Fruit fly (Drosophila melanogaster) whole organism, embryonic: ENCODE data around the gene CG8562.
A peak's percentile ranks its signal among the peaks of the same experiment; 100 is the strongest.

ENCODE experiments used
- Ada2b ChIP-seq: fragments of 200-800 bp; sonication (Bioruptor generic); IDR thresholded peaks from 2 replicates; pipeline ENCODE4 v1.3.6; 2022; ENCODE audit warnings: missing biosample characterization, missing genetic modification characterization
- Antp ChIP-seq: fragments of 200-800 bp; sonication (Bioruptor generic); optimal IDR thresholded peaks from 3 replicates; lab custom pipeline; 2016; ENCODE audit warnings: missing biosample characterization, missing genetic modification characterization
- B-H1 ChIP-seq: fragments of 200-800 bp; sonication (Bioruptor generic); IDR thresholded peaks from 3 replicates; pipeline ENCODE4 v1.3.6; 2022; ENCODE audit warnings: missing biosample characterization, missing genetic modification characterization
- B-H2 ChIP-seq: fragments of 200-800 bp; sonication (Bioruptor generic); optimal IDR thresholded peaks from 2 replicates; lab custom pipeline; 2018; ENCODE audit warnings: missing biosample characterization, mild to moderate bottlenecking, missing genetic modification characterization
- C15 ChIP-seq: fragments of 200-800 bp; sonication (Bioruptor generic); IDR thresholded peaks from 3 replicates; pipeline ENCODE4 v1.3.6; 2022; ENCODE audit warnings: missing biosample characterization, missing genetic modification characterization
- CG10267 ChIP-seq: fragments of 200-800 bp; sonication (Bioruptor generic); optimal IDR thresholded peaks from 2 replicates; lab custom pipeline; 2018; ENCODE audit warnings: missing biosample characterization, mild to moderate bottlenecking, missing genetic modification characterization, moderate library complexity
- CG10565 ChIP-seq: fragments of 200-800 bp; sonication (Bioruptor generic); optimal IDR thresholded peaks from 3 replicates; lab custom pipeline; 2016; ENCODE audit warnings: missing biosample characterization, mild to moderate bottlenecking, missing genetic modification characterization
- CG10959 ChIP-seq: fragments of 200-800 bp; sonication (Bioruptor generic); IDR thresholded peaks from 2 replicates; pipeline ENCODE4 v1.3.6; 2022; ENCODE audit warnings: missing biosample characterization, missing genetic modification characterization
- CG12219 ChIP-seq: fragments of 200-800 bp; sonication (Bioruptor generic); optimal IDR thresholded peaks from 3 replicates; lab custom pipeline; 2018; ENCODE audit warnings: missing biosample characterization, mild to moderate bottlenecking, missing genetic modification characterization
- CG12236 ChIP-seq: fragments of 200-800 bp; sonication (Bioruptor generic); optimal IDR thresholded peaks from 2 replicates; lab custom pipeline; 2016; ENCODE audit warnings: missing biosample characterization, missing genetic modification characterization
- CG17568 ChIP-seq: fragments of 200-800 bp; sonication (Bioruptor generic); optimal IDR thresholded peaks from 2 replicates; lab custom pipeline; 2018; ENCODE audit warnings: missing biosample characterization, mild to moderate bottlenecking, missing genetic modification characterization, moderate library complexity
- CG2129 ChIP-seq: fragments of 200-800 bp; sonication (Bioruptor generic); IDR thresholded peaks from 2 replicates; pipeline ENCODE4 v1.3.6; 2022; ENCODE audit warnings: missing biosample characterization, missing genetic modification characterization; ENCODE audit not compliant: partially characterized antibody
- CG2199 ChIP-seq: fragments of 200-800 bp; sonication (Bioruptor generic); IDR thresholded peaks from 3 replicates; pipeline ENCODE4 v1.3.6; 2022; ENCODE audit warnings: missing biosample characterization, missing genetic modification characterization
- CG31388 ChIP-seq: fragments of 200-800 bp; sonication (Bioruptor generic); optimal IDR thresholded peaks from 2 replicates; lab custom pipeline; 2016; ENCODE audit warnings: missing biosample characterization, missing genetic modification characterization
- CG42726 ChIP-seq: fragments of 200-800 bp; sonication (Bioruptor generic); IDR thresholded peaks from 2 replicates; pipeline ENCODE4 v1.3.6; 2022; ENCODE audit warnings: missing biosample characterization, missing genetic modification characterization; ENCODE audit not compliant: partially characterized antibody
- CG43689 ChIP-seq: fragments of 200-800 bp; sonication (Bioruptor generic); IDR thresholded peaks from 2 replicates; pipeline ENCODE4 v1.3.6; 2022; ENCODE audit warnings: missing biosample characterization, missing genetic modification characterization
- CG4730 ChIP-seq: fragments of 200-800 bp; sonication (Bioruptor generic); IDR thresholded peaks from 2 replicates; pipeline ENCODE4 v1.3.6; 2022; ENCODE audit warnings: missing biosample characterization, missing genetic modification characterization
- CG4820 ChIP-seq: fragments of 200-800 bp; sonication (Bioruptor generic); optimal IDR thresholded peaks from 3 replicates; lab custom pipeline; 2016; ENCODE audit warnings: missing biosample characterization, missing genetic modification characterization
- CG4854 ChIP-seq: fragments of 200-800 bp; sonication (Bioruptor generic); optimal IDR thresholded peaks from 2 replicates; lab custom pipeline; 2016; ENCODE audit warnings: missing biosample characterization, missing genetic modification characterization, inconsistent platforms
- CG7786 ChIP-seq: fragments of 200-800 bp; sonication (Bioruptor generic); optimal IDR thresholded peaks from 2 replicates; lab custom pipeline; 2016; ENCODE audit warnings: missing biosample characterization, missing genetic modification characterization
- CG7928 ChIP-seq: fragments of 200-800 bp; sonication (Bioruptor generic); optimal IDR thresholded peaks from 2 replicates; lab custom pipeline; 2017; ENCODE audit warnings: missing biosample characterization, mild to moderate bottlenecking, missing genetic modification characterization
- CG7987 ChIP-seq: fragments of 200-800 bp; sonication (Bioruptor generic); optimal IDR thresholded peaks from 2 replicates; lab custom pipeline; 2018; ENCODE audit warnings: missing biosample characterization, mild to moderate bottlenecking, missing genetic modification characterization, moderate library complexity
- Doc3 ChIP-seq: fragments of 200-800 bp; sonication (Bioruptor generic); IDR thresholded peaks from 3 replicates; pipeline ENCODE4 v1.3.6; 2022; ENCODE audit warnings: missing biosample characterization, missing genetic modification characterization; ENCODE audit not compliant: partially characterized antibody
- ERR ChIP-seq: fragments of 200-800 bp; sonication (Bioruptor generic); optimal IDR thresholded peaks from 2 replicates; lab custom pipeline; 2016; ENCODE audit warnings: missing biosample characterization, missing genetic modification characterization
- Ets97D ChIP-seq: fragments of 200-800 bp; sonication (Bioruptor generic); optimal IDR thresholded peaks from 3 replicates; lab custom pipeline; 2016; ENCODE audit warnings: missing biosample characterization, missing genetic modification characterization
- HLH3B ChIP-seq: fragments of 200-800 bp; sonication (Bioruptor generic); IDR thresholded peaks from 2 replicates; pipeline ENCODE4 v1.3.6; 2022; ENCODE audit warnings: missing biosample characterization, missing genetic modification characterization
- Hey ChIP-seq: fragments of 200-800 bp; sonication (Bioruptor generic); optimal IDR thresholded peaks from 3 replicates; lab custom pipeline; 2018; ENCODE audit warnings: missing biosample characterization, mild to moderate bottlenecking, missing genetic modification characterization
- Kr ChIP-seq: fragments of 200-800 bp; sonication (Bioruptor generic); optimal IDR thresholded peaks from 2 replicates; lab custom pipeline; 2017; ENCODE audit warnings: missing biosample characterization, mild to moderate bottlenecking, missing genetic modification characterization
- Mrtf ChIP-seq: fragments of 200-800 bp; sonication (Bioruptor generic); IDR thresholded peaks from 3 replicates; pipeline ENCODE4 v1.3.6; 2022; ENCODE audit warnings: missing biosample characterization, missing genetic modification characterization
- Pdp1 ChIP-seq, 2 experiments: fragments of 200-800 bp; sonication (Bioruptor generic); optimal IDR thresholded peaks; 3 replicates each; lab custom pipeline; 2016; ENCODE audit warnings: missing biosample characterization in 2 of 2, missing genetic modification characterization in 2 of 2, mild to moderate bottlenecking in 1 of 2, moderate library complexity in 1 of 2
- Ptx1 ChIP-seq: fragments of 200-800 bp; sonication (Bioruptor generic); IDR thresholded peaks from 2 replicates; pipeline ENCODE4 v1.3.6; 2022; ENCODE audit warnings: missing biosample characterization, missing genetic modification characterization
- Scr ChIP-seq: fragments of 200-800 bp; sonication (Bioruptor generic); IDR thresholded peaks from 2 replicates; pipeline ENCODE4 v1.3.6; 2022; ENCODE audit warnings: missing biosample characterization, missing genetic modification characterization; ENCODE audit not compliant: partially characterized antibody
- Sry-δ ChIP-seq: fragments of 200-800 bp; sonication (Bioruptor generic); optimal IDR thresholded peaks from 2 replicates; lab custom pipeline; 2016; ENCODE audit warnings: missing biosample characterization, missing genetic modification characterization
- Usf ChIP-seq: fragments of 200-800 bp; sonication (Bioruptor generic); optimal IDR thresholded peaks from 2 replicates; lab custom pipeline; 2017; ENCODE audit warnings: missing genotype, missing biosample characterization, missing genetic modification characterization
- bsh ChIP-seq, 2 experiments: fragments of 200-800 bp; sonication (Bioruptor generic); optimal IDR thresholded peaks; 2 replicates each; lab custom pipeline; 2017 to 2018; ENCODE audit warnings: mild to moderate bottlenecking in 2 of 2, missing biosample characterization in 2 of 2, missing genetic modification characterization in 2 of 2, moderate library complexity in 1 of 2
- cg ChIP-seq: fragments of 200-800 bp; sonication (Bioruptor generic); optimal IDR thresholded peaks from 3 replicates; lab custom pipeline; 2019; ENCODE audit warnings: missing biosample characterization, mild to moderate bottlenecking, missing genetic modification characterization, moderate library complexity
- dm ChIP-seq: fragments of 200-800 bp; sonication (Bioruptor generic); optimal IDR thresholded peaks from 3 replicates; lab custom pipeline; 2016; ENCODE audit warnings: missing biosample characterization, missing genetic modification characterization
- gce ChIP-seq: fragments of 200-800 bp; sonication (Bioruptor generic); IDR thresholded peaks from 3 replicates; pipeline ENCODE4 v1.3.6; 2022; ENCODE audit warnings: missing biosample characterization, missing genetic modification characterization
- gsb ChIP-seq: fragments of 200-800 bp; sonication (Bioruptor generic); IDR thresholded peaks from 2 replicates; pipeline ENCODE4 v1.3.6; 2022; ENCODE audit warnings: missing biosample characterization, missing genetic modification characterization
- hkb ChIP-seq, 2 experiments: fragments of 200-800 bp in 1 of 2; fragments of >200 bp in 1 of 2; sonication (Bioruptor generic) in 1 of 2; IDR thresholded peaks in 1 of 2; optimal IDR thresholded peaks in 1 of 2; 2 replicates each; pipeline versions ENCODE4 v1.3.6 to Lab custom; 2017 to 2022; ENCODE audit warnings: missing biosample characterization in 1 of 2, missing genetic modification characterization in 1 of 2
- mam ChIP-seq: fragments of 200-800 bp; sonication (Bioruptor generic); optimal IDR thresholded peaks from 3 replicates; lab custom pipeline; 2016; ENCODE audit warnings: missing biosample characterization, missing genetic modification characterization
- onecut ChIP-seq: fragments of 200-800 bp; sonication (Bioruptor generic); IDR thresholded peaks from 2 replicates; pipeline ENCODE4 v1.3.6; 2022; ENCODE audit warnings: missing biosample characterization, missing genetic modification characterization
- pnt ChIP-seq: fragments of 200-800 bp; sonication (Bioruptor generic); optimal IDR thresholded peaks from 3 replicates; lab custom pipeline; 2016; ENCODE audit warnings: missing biosample characterization, missing genetic modification characterization
- pum ChIP-seq: fragments of 200-800 bp; sonication (Bioruptor generic); optimal IDR thresholded peaks from 2 replicates; lab custom pipeline; 2016; ENCODE audit warnings: missing biosample characterization, missing genetic modification characterization
- sim ChIP-seq: fragments of 200-800 bp; sonication (Bioruptor generic); IDR thresholded peaks from 2 replicates; pipeline ENCODE4 v1.3.6; 2022; ENCODE audit warnings: missing biosample characterization, missing genetic modification characterization
- sr ChIP-seq: fragments of 200-800 bp; sonication (Bioruptor generic); IDR thresholded peaks from 3 replicates; pipeline ENCODE4 v1.3.6; 2022; ENCODE audit warnings: missing biosample characterization, missing genetic modification characterization
- toy ChIP-seq: fragments of 200-800 bp; sonication (Bioruptor generic); IDR thresholded peaks from 2 replicates; pipeline ENCODE4 v1.3.6; 2022; ENCODE audit warnings: missing biosample characterization, missing genetic modification characterization
- usp ChIP-seq: fragments of >200 bp; optimal IDR thresholded peaks from 2 replicates; lab custom pipeline; 2017; ENCODE audit warnings: missing biosample characterization, missing genetic modification characterization
- vvl ChIP-seq: fragments of 200-800 bp; sonication (Bioruptor generic); IDR thresholded peaks from 2 replicates; pipeline ENCODE4 v1.3.6; 2022; ENCODE audit warnings: missing biosample characterization, missing genetic modification characterization
- zfh1 ChIP-seq: fragments of 200-800 bp; sonication (Bioruptor generic); IDR thresholded peaks from 3 replicates; pipeline ENCODE4 v1.3.6; 2022; ENCODE audit warnings: missing biosample characterization, missing genetic modification characterization

Gene CG8562

DNA sequence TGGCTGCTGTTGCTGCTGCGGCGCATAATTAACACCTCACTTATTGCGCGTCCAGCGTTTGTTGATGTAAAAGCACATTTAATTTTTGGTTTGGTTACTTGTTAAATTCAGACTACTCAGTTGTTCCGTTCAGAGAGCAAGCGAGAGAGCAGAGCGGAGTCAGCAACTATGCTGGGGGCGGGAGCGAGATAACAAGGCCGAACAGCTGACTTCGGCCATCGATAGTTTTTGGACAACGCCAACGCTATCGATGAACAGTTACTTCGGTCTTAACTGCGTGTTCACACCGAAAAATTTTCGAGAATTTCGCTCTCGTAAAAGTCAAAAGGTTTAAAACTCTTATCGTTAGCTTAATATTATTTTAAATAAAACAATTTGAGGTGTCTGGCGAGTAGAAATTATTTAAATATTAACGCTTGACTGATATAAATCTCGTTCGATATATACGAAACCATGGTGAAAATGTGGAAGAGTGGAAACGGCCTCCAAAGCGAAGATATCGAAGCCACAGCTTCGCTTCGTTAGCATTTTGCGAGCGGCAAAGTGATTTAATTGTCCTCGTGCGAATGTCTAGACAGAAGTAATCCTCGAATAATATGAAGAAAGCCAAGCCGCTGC lies 16.6 kb upstream of the CG8562 start, which contains the start of the genes SMSr and smid (continued):
- TF ChIP-seq CG4730 = no peak
- peak; percentile 49 for TF ChIP-seq dm
- TF ChIP-seq zfh1 = peak; percentile 42; the same call in 1 of the 3 replicates
- TF ChIP-seq CG10959 = no peak
- TF ChIP-seq C15 (GFP tag; lab: Robert Waterston, UW) = no peak
- TF ChIP-seq Mrtf (GFP tag; lab: Robert Waterston, UW) = no peak
- no peak for TF ChIP-seq gsb (GFP tag; lab: Robert Waterston, UW)
- TF ChIP-seq sr (GFP tag; lab: Robert Waterston, UW) = no peak
- 0 out of 2 replicates have a peak, but pooled peaks have one; percentile 23 for TF ChIP-seq Ada2b (GFP tag; lab: Robert Waterston, UW)
- peak; percentile 33 for TF ChIP-seq CG7786 (GFP tag; lab: Kevin White, UChicago)
- TF ChIP-seq onecut (GFP tag; lab: Robert Waterston, UW) = no peak
- peak; percentile 23; the same call in 1 of the 2 replicates for TF ChIP-seq vvl (GFP tag; lab: Robert Waterston, UW)
- no peak for TF ChIP-seq Hey
- TF ChIP-seq CG42726 (GFP tag; lab: Robert Waterston, UW) = 0 out of 2 replicates have a peak, but pooled peaks have one; percentile 53
- no peak for TF ChIP-seq CG17568
- peak; percentile 77 for TF ChIP-seq Sry-δ (GFP tag; lab: Kevin White, UChicago)
- TF ChIP-seq CG2199 (GFP tag; lab: Robert Waterston, UW) = no peak
- peak; percentile 26 for TF ChIP-seq CG7987 (GFP tag; lab: Kevin White, UChicago)
- peak; percentile 85 for TF ChIP-seq Doc3 (GFP tag; lab: Robert Waterston, UW)
- no peak for TF ChIP-seq sim (GFP tag; lab: Robert Waterston, UW)
- no peak for TF ChIP-seq CG7928 (GFP tag; lab: Kevin White, UChicago)
- peak; percentile 92 for TF ChIP-seq Scr
- TF ChIP-seq gce (GFP tag; lab: Robert Waterston, UW) = no peak
- peak; percentile 70 for TF ChIP-seq Ets97D (GFP tag; lab: Kevin White, UChicago)
- TF ChIP-seq B-H2 = peak; percentile 23
- TF ChIP-seq usp (GFP tag; lab: Kevin White, UChicago) = no peak
- TF ChIP-seq CG2129 = peak; percentile 71; the same call in 1 of the 2 replicates
- TF ChIP-seq ERR (GFP tag; lab: Kevin White, UChicago) = no peak
- 0 out of 2 replicates have a peak, but pooled peaks have one; percentile 22 for TF ChIP-seq HLH3B (GFP tag; lab: Robert Waterston, UW)
- peak; percentile 52 for TF ChIP-seq Antp (GFP tag; lab: Kevin White, UChicago)
- TF ChIP-seq CG4820 = peak; percentile 46
- no peak for TF ChIP-seq toy
- TF ChIP-seq CG10267 = peak; percentile 65
- peak; percentile 29 to 46 for TF ChIP-seq Pdp1 (GFP tag; optimal IDR thresholded peaks at IDR 0.05; lab: Kevin White, UChicago)
- TF ChIP-seq mam (GFP tag; lab: Kevin White, UChicago) = peak; percentile 66
- TF ChIP-seq cg (GFP tag; lab: Kevin White, UChicago) = no peak
- no peak; the same call in 2 of the 3 replicates for TF ChIP-seq B-H1
- peak; percentile 16 for TF ChIP-seq CG12219 (GFP tag; lab: Kevin White, UChicago)
- peak in 1 of 2 experiments; percentile 47 for TF ChIP-seq bsh (GFP tag; optimal IDR thresholded peaks at IDR 0.05; lab: Kevin White, UChicago)
- TF ChIP-seq pnt = no peak
- TF ChIP-seq Kr (GFP tag; lab: Kevin White, UChicago) = no peak
- TF ChIP-seq CG12236 (GFP tag; lab: Kevin White, UChicago) = no peak
- no peak for TF ChIP-seq CG31388 (GFP tag; lab: Kevin White, UChicago)
- TF ChIP-seq pum = peak; percentile 30
- peak; percentile 52 for TF ChIP-seq CG4854 (GFP tag; lab: Kevin White, UChicago)
- no peak for TF ChIP-seq CG43689 (GFP tag; lab: Robert Waterston, UW)
- peak; percentile 81 for TF ChIP-seq hkb (optimal IDR thresholded peaks at IDR 0.05; lab: Kevin White, UChicago)
- TF ChIP-seq hkb (GFP tag; IDR thresholded peaks at IDR 0.05; lab: Robert Waterston, UW) = 0 out of 2 replicates have a peak, but pooled peaks have one; percentile 19
- TF ChIP-seq CG10565 = no peak
- TF ChIP-seq Ptx1 (GFP tag; lab: Robert Waterston, UW) = peak; percentile 71
- TF ChIP-seq Usf (GFP tag; lab: Kevin White, UChicago) = peak; percentile 39
